Fruit fly (Drosophila melanogaster) Kc167 (cell line): Measurements from ENCODE around the gene CG31157.

Source experiments
- Myc ChIP-seq: fragments of >200 bp; optimal IDR thresholded peaks from 2 replicates; lab custom pipeline; 2017; ENCODE audit warnings: missing external identifiers
- Sin3A ChIP-seq: fragments of >200 bp; optimal IDR thresholded peaks from 2 replicates; lab custom pipeline; 2018; ENCODE audit warnings: missing external identifiers
- h ChIP-seq: fragments of >200 bp; optimal IDR thresholded peaks from 3 replicates; lab custom pipeline; 2018; ENCODE audit warnings: missing external identifiers
- insv ChIP-seq: fragments of >200 bp; optimal IDR thresholded peaks from 3 replicates; lab custom pipeline; 2018; ENCODE audit warnings: missing external identifiers
- psq ChIP-seq: fragments of >200 bp; optimal IDR thresholded peaks from 2 replicates; lab custom pipeline; 2017; ENCODE audit warnings: missing external identifiers
- ttk ChIP-seq: sonication (Bioruptor generic); optimal IDR thresholded peaks from 2 replicates; lab custom pipeline; 2017; ENCODE audit warnings: missing external identifiers

CG31157 gene

DNA sequence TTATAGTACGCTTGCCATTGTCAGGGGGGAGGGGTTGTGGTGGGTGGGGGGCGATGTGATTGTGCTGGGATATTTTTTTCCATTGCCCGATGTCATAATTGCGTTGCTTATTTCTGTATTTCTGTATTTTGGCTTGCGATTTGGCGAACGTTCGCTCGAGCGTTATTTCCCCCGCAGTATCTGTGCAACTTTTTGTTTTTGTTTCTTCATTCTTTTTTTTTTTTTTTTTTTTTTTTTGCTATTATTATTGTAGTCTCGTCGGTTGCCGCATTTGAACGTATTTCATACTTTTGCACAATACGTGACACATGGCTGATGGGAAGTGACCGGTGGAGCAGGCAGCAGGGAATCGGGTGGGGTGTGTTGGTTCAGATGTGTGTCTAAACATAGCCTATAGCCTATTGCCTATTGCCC, 29.9 kb upstream of the CG31157 start:
- TF ChIP-seq Sin3A (lab: Kevin White, UChicago) (no peak), insv (lab: Kevin White, UChicago) (no peak)

- TF ChIP-seq insv (lab: Kevin White, UChicago) (no peak), h (lab: Kevin White, UChicago) (no peak), Myc (lab: Kevin White, UChicago) (no peak), ttk (no peak), Sin3A (lab: Kevin White, UChicago) (no peak), psq (lab: Kevin White, UChicago) (no peak)
Observed at dm6 chr3R:13018284-13018900, 29.1 kb upstream of the CG31157 start.

DNA sequence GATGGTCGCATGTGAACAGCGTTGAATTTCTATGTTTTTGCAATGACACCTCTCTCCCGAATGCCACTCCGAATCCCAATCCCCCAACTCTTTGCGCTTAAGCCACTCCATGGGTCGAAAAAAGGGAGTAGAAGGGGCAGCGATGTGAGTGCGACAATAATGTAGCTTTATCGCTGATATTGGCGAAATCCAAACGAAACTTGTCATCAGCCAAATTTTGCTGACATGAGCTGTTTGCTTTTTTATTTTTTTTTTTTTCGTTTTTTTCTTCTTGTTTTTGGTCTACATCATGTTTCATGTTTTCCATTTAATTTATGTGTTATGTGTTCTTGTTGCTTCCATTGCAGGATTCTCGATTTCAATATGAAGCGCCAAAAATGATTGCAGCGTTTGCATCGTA, 28.5 kb upstream of the CG31157 start:
- no peak for TF ChIP-seq ttk
- no peak for TF ChIP-seq insv (lab: Kevin White, UChicago)
- no peak for TF ChIP-seq psq (lab: Kevin White, UChicago)
- TF ChIP-seq Sin3A (lab: Kevin White, UChicago), result no peak
- no peak for TF ChIP-seq Myc (lab: Kevin White, UChicago)
- TF ChIP-seq h (lab: Kevin White, UChicago), result no peak

- TF ChIP-seq ttk, result no peak
- no peak for TF ChIP-seq h (lab: Kevin White, UChicago)
- no peak for TF ChIP-seq insv (lab: Kevin White, UChicago)
- TF ChIP-seq psq (lab: Kevin White, UChicago), result no peak
- no peak for TF ChIP-seq Sin3A (lab: Kevin White, UChicago)
- no peak for TF ChIP-seq Myc (lab: Kevin White, UChicago)
Observed at dm6 chr3R:13030257-13031173, 17.0 kb upstream of the CG31157 start, which contains the start of the genes CG46281 and CG46280. Gene CG46281 (minus strand): TSS chr3R:13030307. Gene CG46280 (minus strand): TSS chr3R:13030659.

DNA sequence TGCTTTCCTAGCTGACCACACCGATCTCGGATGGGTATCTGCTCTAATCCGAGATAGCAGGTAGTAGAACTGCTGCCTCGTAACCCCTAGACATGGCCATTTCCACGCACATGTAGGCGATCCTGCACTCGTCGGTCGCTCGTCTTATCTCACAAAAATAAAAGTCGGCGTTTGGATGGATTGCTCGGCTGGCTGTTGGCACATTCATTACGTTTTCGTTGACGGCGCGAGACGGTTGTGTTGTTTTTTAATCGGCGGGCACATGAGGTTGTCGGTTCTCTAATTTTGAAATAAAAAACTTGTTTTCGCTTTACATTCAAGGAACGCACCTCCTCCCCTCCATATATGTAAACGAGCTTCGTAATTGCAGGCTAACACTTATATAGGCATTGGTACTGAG, 15.2 kb upstream of the CG31157 start, which contains the start of gene ry:
Gene ry, plus strand, starts transcription at position 206 of the 400 bp plus-strand sequence.
- no peak for TF ChIP-seq insv (lab: Kevin White, UChicago)

DNA sequence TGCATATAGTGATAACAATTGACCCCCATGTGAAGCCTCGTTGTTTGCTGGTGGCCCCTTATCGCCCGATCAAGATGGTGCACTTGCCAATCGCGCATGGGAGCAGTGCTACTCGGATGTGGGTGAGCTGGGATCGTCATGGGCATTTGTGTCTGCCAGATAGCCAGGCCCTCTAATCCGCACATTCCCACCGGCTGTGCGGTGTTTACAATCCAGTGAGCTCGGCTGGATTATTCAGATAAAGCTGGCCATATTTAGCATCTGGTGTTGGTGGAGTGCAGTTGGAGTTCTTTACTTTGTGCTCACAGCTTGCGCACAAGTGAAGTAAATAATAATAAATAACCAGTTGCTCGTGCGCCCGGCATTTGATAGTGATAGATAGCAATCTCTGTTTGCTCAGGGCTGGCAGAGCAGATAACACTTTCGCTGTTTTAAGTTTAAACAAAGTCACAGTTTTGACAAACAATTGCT, 14.5 kb upstream of the CG31157 start:
- TF ChIP-seq Myc (lab: Kevin White, UChicago), result no peak
- no peak for TF ChIP-seq insv (lab: Kevin White, UChicago)
- no peak for TF ChIP-seq ttk
- TF ChIP-seq Sin3A (lab: Kevin White, UChicago), result no peak
- TF ChIP-seq h (lab: Kevin White, UChicago), result no peak
- TF ChIP-seq psq (lab: Kevin White, UChicago), result no peak

dm6 chr3R:13033670-13034069, 13.9 kb upstream of the CG31157 start:
- TF ChIP-seq Myc (lab: Kevin White, UChicago), result no peak
- no peak for TF ChIP-seq ttk
- no peak for TF ChIP-seq Sin3A (lab: Kevin White, UChicago)
- no peak for TF ChIP-seq h (lab: Kevin White, UChicago)
- no peak for TF ChIP-seq psq (lab: Kevin White, UChicago)
- no peak for TF ChIP-seq insv (lab: Kevin White, UChicago)

dm6 chr3R:13036064-13036463, 11.5 kb upstream of the CG31157 start:
- no peak for TF ChIP-seq Myc (lab: Kevin White, UChicago)
- no peak for TF ChIP-seq insv (lab: Kevin White, UChicago)
- TF ChIP-seq h (lab: Kevin White, UChicago), result no peak
- no peak for TF ChIP-seq psq (lab: Kevin White, UChicago)

dm6 chr3R:13038075-13038474, 9.5 kb upstream of the CG31157 start, which contains the start of gene CG11668:
Gene CG11668 (plus strand): TSS chr3R:13038375.
- TF ChIP-seq insv (lab: Kevin White, UChicago), result no peak
- no peak for TF ChIP-seq Myc (lab: Kevin White, UChicago)
- TF ChIP-seq psq (lab: Kevin White, UChicago), result no peak
- no peak for TF ChIP-seq ttk
- TF ChIP-seq h (lab: Kevin White, UChicago), result no peak

DNA sequence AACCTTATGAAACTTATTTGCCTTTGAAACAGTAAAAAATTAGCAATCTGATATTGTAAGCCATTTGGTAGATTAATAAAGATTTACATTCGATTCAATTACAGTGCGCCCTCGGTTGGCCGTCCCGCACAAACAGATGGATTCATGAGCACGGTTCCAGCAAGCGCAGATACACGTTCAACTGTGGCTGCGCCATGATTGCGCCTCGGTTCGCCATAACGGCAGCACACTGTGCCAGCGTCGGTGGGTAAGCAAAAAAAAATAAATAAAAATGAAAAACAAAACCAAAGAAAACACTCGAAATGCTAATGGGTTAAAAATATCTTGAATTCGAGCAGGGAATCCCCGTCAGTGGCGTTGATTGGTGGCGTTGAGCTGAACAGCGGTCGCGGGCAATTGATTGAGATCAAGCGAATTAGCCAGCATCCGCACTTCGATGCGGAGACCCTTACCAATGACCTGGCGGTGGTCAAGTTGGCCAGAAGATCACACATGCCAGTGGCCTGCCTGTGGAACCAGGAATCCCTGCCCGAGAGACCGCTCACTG, 8.4 kb upstream of the CG31157 start:
- no peak for TF ChIP-seq psq (lab: Kevin White, UChicago)
- no peak for TF ChIP-seq h (lab: Kevin White, UChicago)
- no peak for TF ChIP-seq insv (lab: Kevin White, UChicago)
- TF ChIP-seq ttk, result no peak
- no peak for TF ChIP-seq Myc (lab: Kevin White, UChicago)
- TF ChIP-seq Sin3A (lab: Kevin White, UChicago), result no peak

- no peak for TF ChIP-seq ttk
- no peak for TF ChIP-seq h (lab: Kevin White, UChicago)
- TF ChIP-seq psq (lab: Kevin White, UChicago), result no peak
- TF ChIP-seq Sin3A (lab: Kevin White, UChicago), result no peak
- no peak for TF ChIP-seq insv (lab: Kevin White, UChicago)
- no peak for TF ChIP-seq Myc (lab: Kevin White, UChicago)
Observed at dm6 chr3R:13041750-13042149, 5.8 kb upstream of the CG31157 start, which contains the start of gene CG11670. Gene CG11670 (plus strand): TSS chr3R:13042050.
